Fruit fly (Drosophila melanogaster) whole organism, embryonic: ENCODE data around the gene bero.

ENCODE experiments used
- CG1024 ChIP-seq: fragments of 200-800 bp; sonication (Bioruptor generic); IDR thresholded peaks from 2 replicates; pipeline ENCODE4 v1.3.6; 2022; ENCODE audit warnings: missing biosample characterization, missing genetic modification characterization
- CG10267 ChIP-seq: fragments of 200-800 bp; sonication (Bioruptor generic); optimal IDR thresholded peaks from 2 replicates; lab custom pipeline; 2018; ENCODE audit warnings: missing biosample characterization, mild to moderate bottlenecking, missing genetic modification characterization, moderate library complexity
- CG10274 ChIP-seq: fragments of 200-800 bp; sonication (Bioruptor generic); optimal IDR thresholded peaks from 3 replicates; lab custom pipeline; 2017; ENCODE audit warnings: missing biosample characterization, mild to moderate bottlenecking, missing genetic modification characterization
- CG10654 ChIP-seq: fragments of 200-800 bp; sonication (Bioruptor generic); optimal IDR thresholded peaks from 2 replicates; lab custom pipeline; 2016; ENCODE audit warnings: missing biosample characterization, missing genetic modification characterization
- CG11695 ChIP-seq: fragments of 200-800 bp; sonication (Bioruptor generic); IDR thresholded peaks from 3 replicates; pipeline ENCODE4 v1.3.6; 2022; ENCODE audit warnings: missing biosample characterization, missing genetic modification characterization
- CG12071 ChIP-seq: fragments of 200-800 bp; sonication (Bioruptor generic); optimal IDR thresholded peaks from 3 replicates; lab custom pipeline; 2018; ENCODE audit warnings: missing biosample characterization, mild to moderate bottlenecking, missing genetic modification characterization
- CG12299 ChIP-seq: fragments of 200-800 bp; sonication (Bioruptor generic); optimal IDR thresholded peaks from 2 replicates; lab custom pipeline; 2018; ENCODE audit warnings: missing biosample characterization, mild to moderate bottlenecking, missing genetic modification characterization
- CG1233 ChIP-seq: fragments of 200-800 bp; sonication (Bioruptor generic); optimal IDR thresholded peaks from 4 replicates; lab custom pipeline; 2018; ENCODE audit warnings: missing biosample characterization, mild to moderate bottlenecking, missing genetic modification characterization
- CG13424 ChIP-seq: fragments of 200-800 bp; sonication (Bioruptor generic); optimal IDR thresholded peaks from 2 replicates; lab custom pipeline; 2019; ENCODE audit warnings: missing biosample characterization, mild to moderate bottlenecking, missing genetic modification characterization, moderate library complexity
- CG14667 ChIP-seq: fragments of 200-800 bp; sonication (Bioruptor generic); IDR thresholded peaks from 2 replicates; pipeline ENCODE4 v1.3.6; 2022; ENCODE audit warnings: missing biosample characterization, missing genetic modification characterization
- CG14710 ChIP-seq: fragments of 200-800 bp; sonication (Bioruptor generic); optimal IDR thresholded peaks from 3 replicates; lab custom pipeline; 2019; ENCODE audit warnings: missing biosample characterization, mild to moderate bottlenecking, missing genetic modification characterization, moderate library complexity
- CG16813 ChIP-seq: fragments of 200-800 bp; sonication (Bioruptor generic); IDR thresholded peaks from 3 replicates; pipeline ENCODE4 v1.3.6; 2022; ENCODE audit warnings: missing biosample characterization, missing genetic modification characterization; ENCODE audit not compliant: partially characterized antibody
- CG30431 ChIP-seq: fragments of 200-800 bp; sonication (Bioruptor generic); optimal IDR thresholded peaks from 2 replicates; lab custom pipeline; 2017; ENCODE audit warnings: missing biosample characterization, missing genetic modification characterization
- CG31224 ChIP-seq: fragments of 200-800 bp; sonication (Bioruptor generic); IDR thresholded peaks from 2 replicates; pipeline ENCODE4 v1.3.6; 2022; ENCODE audit warnings: missing biosample characterization, missing genetic modification characterization
- CG33557 ChIP-seq: fragments of 200-800 bp; sonication (Bioruptor generic); optimal IDR thresholded peaks from 2 replicates; lab custom pipeline; 2019; ENCODE audit warnings: missing biosample characterization, mild to moderate bottlenecking, missing genetic modification characterization, moderate library complexity
- CG4424 ChIP-seq: fragments of 200-800 bp; sonication (Bioruptor generic); optimal IDR thresholded peaks from 3 replicates; lab custom pipeline; 2016; ENCODE audit warnings: missing biosample characterization, missing genetic modification characterization
- CG4730 ChIP-seq: fragments of 200-800 bp; sonication (Bioruptor generic); IDR thresholded peaks from 2 replicates; pipeline ENCODE4 v1.3.6; 2022; ENCODE audit warnings: missing biosample characterization, missing genetic modification characterization
- CG6683 ChIP-seq: fragments of 200-800 bp; sonication (Bioruptor generic); optimal IDR thresholded peaks from 2 replicates; lab custom pipeline; 2017; ENCODE audit warnings: missing biosample characterization, mild to moderate bottlenecking, missing genetic modification characterization, missing genetic modification reagents
- CG7745 ChIP-seq: fragments of 200-800 bp; sonication (Bioruptor generic); optimal IDR thresholded peaks from 2 replicates; lab custom pipeline; 2018; ENCODE audit warnings: missing biosample characterization, mild to moderate bottlenecking, missing genetic modification characterization, moderate library complexity
- CG9932 ChIP-seq: fragments of 200-800 bp; sonication (Bioruptor generic); IDR thresholded peaks from 2 replicates; pipeline ENCODE4 v1.3.6; 2022; ENCODE audit warnings: missing biosample characterization, missing genetic modification characterization
- CHES-1-like ChIP-seq: fragments of 200-800 bp; sonication (Bioruptor generic); optimal IDR thresholded peaks from 2 replicates; lab custom pipeline; 2016; ENCODE audit warnings: missing biosample characterization, missing genetic modification characterization
- CTCF ChIP-seq: fragments of 200-800 bp; sonication (Bioruptor generic); optimal IDR thresholded peaks from 2 replicates; lab custom pipeline; 2017; ENCODE audit warnings: missing biosample characterization, mild to moderate bottlenecking, missing genetic modification characterization, moderate library complexity
- Camta ChIP-seq: fragments of 200-800 bp; sonication (Bioruptor generic); optimal IDR thresholded peaks from 2 replicates; lab custom pipeline; 2016; ENCODE audit warnings: missing biosample characterization, missing genetic modification characterization
- Elba2 ChIP-seq: fragments of 200-800 bp; sonication (Bioruptor generic); optimal IDR thresholded peaks from 3 replicates; lab custom pipeline; 2016; ENCODE audit warnings: missing biosample characterization, missing genetic modification characterization
- Kr ChIP-seq: fragments of 200-800 bp; sonication (Bioruptor generic); optimal IDR thresholded peaks from 2 replicates; lab custom pipeline; 2017; ENCODE audit warnings: missing biosample characterization, mild to moderate bottlenecking, missing genetic modification characterization
- Lim3 ChIP-seq: fragments of 200-800 bp; sonication (Bioruptor generic); IDR thresholded peaks from 2 replicates; pipeline ENCODE4 v1.3.6; 2022; ENCODE audit warnings: missing biosample characterization, missing genetic modification characterization
- Mad ChIP-seq: fragments of 200-800 bp; sonication (Bioruptor generic); optimal IDR thresholded peaks from 2 replicates; lab custom pipeline; 2016; ENCODE audit warnings: missing biosample characterization, missing genetic modification characterization
- Nf-YC ChIP-seq: fragments of 200-800 bp; optimal IDR thresholded peaks from 3 replicates; lab custom pipeline; 2019; ENCODE audit warnings: missing biosample characterization, mild to moderate bottlenecking, missing genetic modification characterization, moderate library complexity
- Optix ChIP-seq: fragments of 200-800 bp; sonication (Bioruptor generic); IDR thresholded peaks from 3 replicates; pipeline ENCODE4 v1.3.6; 2022; ENCODE audit warnings: missing biosample characterization, missing genetic modification characterization
- Poxn ChIP-seq: fragments of 200-800 bp; sonication (Bioruptor generic); IDR thresholded peaks from 2 replicates; pipeline ENCODE4 v1.3.6; 2022; ENCODE audit warnings: missing biosample characterization, missing genetic modification characterization
- Scr ChIP-seq: fragments of 200-800 bp; sonication (Bioruptor generic); IDR thresholded peaks from 2 replicates; pipeline ENCODE4 v1.3.6; 2022; ENCODE audit warnings: missing biosample characterization, missing genetic modification characterization; ENCODE audit not compliant: partially characterized antibody
- Tbp ChIP-seq: fragments of >200 bp; optimal IDR thresholded peaks from 2 replicates; lab custom pipeline; 2018; ENCODE audit warnings: missing biosample characterization, missing genetic modification characterization
- Usf ChIP-seq: fragments of 200-800 bp; sonication (Bioruptor generic); optimal IDR thresholded peaks from 2 replicates; lab custom pipeline; 2017; ENCODE audit warnings: missing genotype, missing biosample characterization, missing genetic modification characterization
- cato ChIP-seq: fragments of 200-800 bp; sonication (Bioruptor generic); optimal IDR thresholded peaks from 2 replicates; lab custom pipeline; 2016; ENCODE audit warnings: missing biosample characterization, missing genetic modification characterization, borderline replicate concordance
- dysf ChIP-seq: fragments of 200-800 bp; sonication (Bioruptor generic); IDR thresholded peaks from 3 replicates; pipeline ENCODE4 v1.3.6; 2022; ENCODE audit warnings: missing biosample characterization, missing genetic modification characterization
- ems ChIP-seq: fragments of 200-800 bp; sonication (Bioruptor generic); optimal IDR thresholded peaks from 3 replicates; lab custom pipeline; 2016; ENCODE audit warnings: missing biosample characterization, missing genetic modification characterization
- gcm ChIP-seq: fragments of 200-800 bp; sonication (Bioruptor generic); optimal IDR thresholded peaks from 2 replicates; lab custom pipeline; 2019; ENCODE audit warnings: missing biosample characterization, mild to moderate bottlenecking, missing genetic modification characterization, moderate library complexity
- gcm2 ChIP-seq: fragments of 200-800 bp; sonication (Bioruptor generic); optimal IDR thresholded peaks from 2 replicates; lab custom pipeline; 2016; ENCODE audit warnings: missing biosample characterization, missing genetic modification characterization
- her ChIP-seq: fragments of 200-800 bp; sonication (Bioruptor generic); optimal IDR thresholded peaks from 2 replicates; lab custom pipeline; 2016; ENCODE audit warnings: missing biosample characterization, missing genetic modification characterization
- inv ChIP-seq: fragments of 200-800 bp; sonication (Bioruptor generic); IDR thresholded peaks from 2 replicates; pipeline ENCODE4 v1.3.6; 2022; ENCODE audit warnings: missing biosample characterization, missing genetic modification characterization; ENCODE audit not compliant: partially characterized antibody
- knrl ChIP-seq: fragments of 200-800 bp; sonication (Bioruptor generic); IDR thresholded peaks from 3 replicates; pipeline ENCODE4 v1.3.6; 2022; ENCODE audit warnings: missing biosample characterization, missing genetic modification characterization; ENCODE audit not compliant: partially characterized antibody
- lab ChIP-seq: fragments of 200-800 bp; sonication (Bioruptor generic); optimal IDR thresholded peaks from 3 replicates; lab custom pipeline; 2017; ENCODE audit warnings: missing biosample characterization, missing genetic modification characterization, mild to moderate bottlenecking, moderate library complexity, missing genetic modification reagents
- lilli ChIP-seq: fragments of 200-800 bp; sonication (Bioruptor generic); optimal IDR thresholded peaks from 3 replicates; lab custom pipeline; 2016; ENCODE audit warnings: missing biosample characterization, missing genetic modification characterization
- lmd ChIP-seq: fragments of 200-800 bp; sonication (Bioruptor generic); IDR thresholded peaks from 2 replicates; pipeline ENCODE4 v1.3.6; 2022; ENCODE audit warnings: missing biosample characterization, missing genetic modification characterization
- mam ChIP-seq: fragments of 200-800 bp; sonication (Bioruptor generic); optimal IDR thresholded peaks from 3 replicates; lab custom pipeline; 2016; ENCODE audit warnings: missing biosample characterization, missing genetic modification characterization
- odd ChIP-seq: fragments of 200-800 bp; sonication (Bioruptor generic); optimal IDR thresholded peaks from 2 replicates; lab custom pipeline; 2017; ENCODE audit warnings: missing biosample characterization, mild to moderate bottlenecking, missing genetic modification characterization
- peb ChIP-seq: fragments of 200-800 bp; sonication (Bioruptor generic); IDR thresholded peaks from 2 replicates; pipeline ENCODE4 v1.3.6; 2022; ENCODE audit warnings: missing biosample characterization, missing genetic modification characterization
- ranshi ChIP-seq: fragments of 200-800 bp; sonication (Bioruptor generic); IDR thresholded peaks from 2 replicates; pipeline ENCODE4 v1.3.6; 2022; ENCODE audit warnings: missing biosample characterization, missing genetic modification characterization
- rib ChIP-seq: fragments of 200-800 bp; sonication (Bioruptor generic); IDR thresholded peaks from 2 replicates; pipeline ENCODE4 v1.3.6; 2022; ENCODE audit warnings: missing biosample characterization, missing genetic modification characterization
- sd ChIP-seq: fragments of 200-800 bp; sonication (Bioruptor generic); optimal IDR thresholded peaks from 3 replicates; lab custom pipeline; 2018; ENCODE audit warnings: missing biosample characterization, mild to moderate bottlenecking, missing genetic modification characterization, moderate library complexity
- trh ChIP-seq: fragments of 200-800 bp; sonication (Bioruptor generic); optimal IDR thresholded peaks from 2 replicates; lab custom pipeline; 2016; ENCODE audit warnings: missing biosample characterization, missing genetic modification characterization

bero gene

DNA sequence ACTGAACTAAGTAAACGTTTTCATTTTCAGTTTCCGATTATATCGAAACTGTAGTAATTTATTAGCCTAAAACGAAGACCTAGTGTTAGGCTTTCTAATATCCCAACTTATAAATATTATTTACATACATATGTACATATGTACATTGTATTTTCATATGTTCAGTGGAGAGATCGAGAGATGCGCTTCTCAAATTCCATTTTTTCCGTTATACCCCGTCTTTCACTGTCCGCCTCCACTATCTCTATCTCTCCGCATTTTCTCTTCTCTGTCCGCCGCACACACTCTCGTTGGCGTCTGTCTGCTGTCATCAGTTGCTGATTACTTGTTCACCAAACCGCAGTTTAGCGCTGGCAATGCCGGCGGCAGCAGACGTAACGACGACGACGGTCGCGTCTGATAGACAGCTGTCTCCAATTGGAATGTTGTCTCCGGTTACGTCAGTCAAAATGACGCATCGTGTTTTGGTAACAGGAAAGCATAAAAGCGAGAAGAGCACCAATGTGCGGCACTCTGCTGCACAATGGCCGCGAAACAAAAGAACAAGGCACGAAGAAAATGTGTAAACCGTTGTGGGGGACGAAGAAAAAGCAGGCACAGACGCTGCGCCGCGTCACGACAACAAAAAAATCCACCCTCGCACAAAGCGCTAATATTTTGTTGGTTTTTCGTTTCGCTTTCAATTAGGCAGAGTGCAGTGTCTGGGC lies 35.9 kb upstream of the bero start, which contains the start of gene CG9331 (continued):
- TF ChIP-seq Scr (GFP tag; lab: Robert Waterston, UW) = peak; percentile 43
- TF ChIP-seq Kr (GFP tag; lab: Kevin White, UChicago) = no peak
- no peak for TF ChIP-seq rib
- no peak for TF ChIP-seq peb (GFP tag; lab: Robert Waterston, UW)
- TF ChIP-seq CG16813 (GFP tag; lab: Robert Waterston, UW) = peak; percentile 40; the same call in 1 of the 3 replicates
- TF ChIP-seq lab (GFP tag; lab: Kevin White, UChicago) = no peak
- TF ChIP-seq inv (GFP tag; lab: Robert Waterston, UW) = no peak
- TF ChIP-seq Mad (GFP tag; lab: Kevin White, UChicago) = no peak
- no peak for TF ChIP-seq CG30431
- no peak for TF ChIP-seq Lim3
- no peak for TF ChIP-seq CG10654 (GFP tag; lab: Kevin White, UChicago)
- TF ChIP-seq her = no peak
- no peak for TF ChIP-seq Nf-YC (tag; lab: Kevin White, UChicago)
- no peak for TF ChIP-seq CG7745 (tag; lab: Kevin White, UChicago)
- TF ChIP-seq Camta (GFP tag; lab: Kevin White, UChicago) = no peak
- no peak for TF ChIP-seq CG10274 (GFP tag; lab: Kevin White, UChicago)
- TF ChIP-seq gcm = peak; percentile 50
- TF ChIP-seq CG10267 (tag; lab: Kevin White, UChicago) = no peak
- no peak for TF ChIP-seq mam (GFP tag; lab: Kevin White, UChicago)
- TF ChIP-seq Tbp (GFP tag; lab: Kevin White, UChicago) = no peak
- TF ChIP-seq ranshi (GFP tag; lab: Robert Waterston, UW) = no peak
- no peak for TF ChIP-seq dysf
- no peak for TF ChIP-seq odd (GFP tag; lab: Kevin White, UChicago)
- peak; percentile 29 for TF ChIP-seq CG12071 (GFP tag; lab: Kevin White, UChicago)
- TF ChIP-seq CG4424 (GFP tag; lab: Kevin White, UChicago) = no peak
- TF ChIP-seq cato (GFP tag; lab: Kevin White, UChicago) = no peak
- no peak for TF ChIP-seq knrl (GFP tag; lab: Robert Waterston, UW)
- TF ChIP-seq CG1233 (GFP tag; lab: Kevin White, UChicago) = no peak
- no peak for TF ChIP-seq CG1024 (GFP tag; lab: Robert Waterston, UW)
- no peak for TF ChIP-seq CG11695 (GFP tag; lab: Robert Waterston, UW)
- TF ChIP-seq CG14667 (GFP tag; lab: Robert Waterston, UW) = no peak
- peak; percentile 100 for TF ChIP-seq CG31224 (GFP tag; lab: Robert Waterston, UW)
- TF ChIP-seq lmd (GFP tag; lab: Robert Waterston, UW) = no peak
- peak; percentile 85 for TF ChIP-seq Elba2 (GFP tag; lab: Kevin White, UChicago)
- no peak for TF ChIP-seq Optix (GFP tag; lab: Robert Waterston, UW)
- TF ChIP-seq CTCF = no peak
- no peak for TF ChIP-seq gcm2 (GFP tag; lab: Kevin White, UChicago)
- TF ChIP-seq CG33557 (GFP tag; lab: Kevin White, UChicago) = no peak
- no peak for TF ChIP-seq ems (GFP tag; lab: Kevin White, UChicago)
- TF ChIP-seq CG9932 = peak; percentile 20; the same call in 1 of the 2 replicates
- no peak for TF ChIP-seq CG14710 (tag; lab: Kevin White, UChicago)
- TF ChIP-seq CG6683 = no peak
- no peak for TF ChIP-seq CG12299
- TF ChIP-seq trh (GFP tag; lab: Kevin White, UChicago) = no peak
- no peak for TF ChIP-seq CG4730 (GFP tag; lab: Robert Waterston, UW)
- TF ChIP-seq Poxn (GFP tag; lab: Robert Waterston, UW) = no peak
- no peak for TF ChIP-seq Usf (GFP tag; lab: Kevin White, UChicago)
- TF ChIP-seq CG13424 = no peak
- TF ChIP-seq sd = peak; percentile 99
- TF ChIP-seq CHES-1-like (GFP tag; lab: Kevin White, UChicago) = no peak
- TF ChIP-seq lilli (GFP tag; lab: Kevin White, UChicago) = no peak
